Worm (Caenorhabditis elegans) whole organism, L4 larva: Measurements from ENCODE around the gene sms-2.

ENCODE experiments used
- F44E2.7 ChIP-seq: fragments of 200-800 bp; sonication (Bioruptor generic); IDR thresholded peaks from 2 replicates; pipeline ENCODE4 v2.1.2; 2022; ENCODE audit warnings: missing genetic modification characterization, missing compliant biosample characterization
- F49E8.2 ChIP-seq: sonication (generic microtip); optimal IDR thresholded peaks from 2 replicates; lab custom pipeline; 2016; ENCODE audit warnings: missing compliant biosample characterization, mild to moderate bottlenecking, missing genetic modification characterization, borderline replicate concordance
- ZK337.2 ChIP-seq: fragments of 200-800 bp; sonication (Bioruptor generic); IDR thresholded peaks from 2 replicates; pipeline ENCODE4 v1.3.6; 2022; ENCODE audit warnings: missing genetic modification reagents, missing genetic modification characterization, missing compliant biosample characterization
- ZK546.5 ChIP-seq, 2 experiments: sonication (generic microtip); optimal IDR thresholded peaks; 2 replicates each; lab custom pipeline; 2017; ENCODE audit warnings: missing biosample characterization in 2 of 2, missing genetic modification characterization in 2 of 2
- aha-1 ChIP-seq: fragments of 150-350 bp; peaks from one replicate; lab custom pipeline; 2014; ENCODE audit warnings: missing biosample characterization, missing genetic modification characterization
- ceh-20 ChIP-seq: fragments of 200-800 bp; sonication (Bioruptor generic); IDR thresholded peaks from 2 replicates; pipeline ENCODE4 v1.3.6; 2022; ENCODE audit warnings: missing genetic modification reagents, missing genetic modification characterization, missing compliant biosample characterization
- ceh-32 ChIP-seq: sonication (generic microtip); optimal IDR thresholded peaks from 2 replicates; lab custom pipeline; 2016; ENCODE audit warnings: mild to moderate bottlenecking, missing genetic modification characterization, missing compliant biosample characterization; ENCODE audit not compliant: poor library complexity
- ceh-62 ChIP-seq: sonication (generic microtip); optimal IDR thresholded peaks from 2 replicates; lab custom pipeline; 2017; ENCODE audit warnings: missing biosample characterization, missing genetic modification characterization
- ces-1 ChIP-seq: fragments of 150-350 bp; sonication (generic microtip); optimal IDR thresholded peaks from 4 replicates; lab custom pipeline; 2014; ENCODE audit warnings: missing biosample characterization, missing genetic modification reagents, missing genetic modification characterization
- cey-2 ChIP-seq: sonication (generic microtip); optimal IDR thresholded peaks from 3 replicates; lab custom pipeline; 2017; ENCODE audit warnings: missing genetic modification characterization, mild to moderate bottlenecking, missing compliant biosample characterization, antibody characterized with exemption, borderline replicate concordance; ENCODE audit not compliant: insufficient read depth
- daf-16 ChIP-seq, 3 experiments: sonication (generic microtip); optimal IDR thresholded peaks; 2 replicates each; lab custom pipeline; 2016 to 2017; ENCODE audit warnings: missing genetic modification characterization in 3 of 3, missing genetic modification reagents in 3 of 3, mild to moderate bottlenecking in 2 of 3, missing compliant biosample characterization in 2 of 3, missing biosample characterization in 1 of 3, moderate library complexity in 1 of 3
- dmd-6 ChIP-seq: fragments of 200-800 bp; sonication (Bioruptor generic); IDR thresholded peaks from 2 replicates; pipeline ENCODE4 v1.3.6; 2022; ENCODE audit warnings: missing genetic modification reagents, missing genetic modification characterization, missing compliant biosample characterization
- dmd-8 ChIP-seq: fragments of 200-800 bp; sonication (Bioruptor generic); IDR thresholded peaks from 2 replicates; pipeline ENCODE4 v1.3.6; 2022; ENCODE audit warnings: missing genetic modification characterization, missing compliant biosample characterization
- dmd-9 ChIP-seq: fragments of 200-800 bp; sonication (Bioruptor generic); IDR thresholded peaks from 2 replicates; pipeline ENCODE4 v1.3.6; 2022; ENCODE audit warnings: missing genetic modification reagents, missing genetic modification characterization, missing compliant biosample characterization
- dve-1 ChIP-seq: sonication (generic microtip); optimal IDR thresholded peaks from 2 replicates; lab custom pipeline; 2017; ENCODE audit warnings: antibody characterized with exemption, mild to moderate bottlenecking, missing genetic modification characterization, missing compliant biosample characterization; ENCODE audit not compliant: insufficient read depth
- gei-8 ChIP-seq: fragments of 200-800 bp; sonication (Bioruptor generic); optimal IDR thresholded peaks from 2 replicates; lab custom pipeline; 2018; ENCODE audit warnings: mild to moderate bottlenecking, missing genetic modification characterization, missing compliant biosample characterization
- hlh-11 ChIP-seq: fragments of 200-800 bp; sonication (Bioruptor generic); optimal IDR thresholded peaks from 2 replicates; lab custom pipeline; 2018; ENCODE audit warnings: mild to moderate bottlenecking, missing genetic modification characterization, missing compliant biosample characterization
- hmg-1.1 ChIP-seq: fragments of 200-800 bp; sonication (Bioruptor generic); IDR thresholded peaks from 2 replicates; pipeline ENCODE4 v1.3.6; 2022; ENCODE audit warnings: missing genetic modification reagents, missing genetic modification characterization, missing compliant biosample characterization
- lim-7 ChIP-seq: fragments of 200-800 bp; sonication (Bioruptor generic); IDR thresholded peaks from 2 replicates; pipeline ENCODE4 v1.3.6; 2022; ENCODE audit warnings: missing genetic modification characterization, missing compliant biosample characterization
- lin-13 ChIP-seq: fragments of 150-350 bp; optimal IDR thresholded peaks from 2 replicates; lab custom pipeline; 2014; ENCODE audit warnings: missing biosample characterization, missing genetic modification reagents, missing genetic modification characterization
- lin-29 ChIP-seq: fragments of 200-800 bp; sonication (Bioruptor generic); IDR thresholded peaks from 2 replicates; pipeline ENCODE4 v1.3.6; 2022; ENCODE audit warnings: missing genetic modification reagents, missing genetic modification characterization, missing compliant biosample characterization
- madf-9 ChIP-seq: fragments of 200-800 bp; sonication (Bioruptor generic); conservative IDR thresholded peaks from 2 replicates; pipeline ENCODE4 v1.3.6; 2022; ENCODE audit warnings: missing genetic modification reagents, missing genetic modification characterization, missing compliant biosample characterization
- mxl-2 ChIP-seq: fragments of 200-800 bp; sonication (Bioruptor generic); conservative IDR thresholded peaks from 2 replicates; pipeline ENCODE4 v1.3.6; 2022; ENCODE audit warnings: missing genetic modification reagents, missing genetic modification characterization, missing compliant biosample characterization
- nhr-28 ChIP-seq: fragments of 150-350 bp; optimal IDR thresholded peaks from 2 replicates; lab custom pipeline; 2014; ENCODE audit warnings: missing biosample characterization, missing genetic modification characterization
- nhr-42 ChIP-seq: fragments of 200-800 bp; sonication (Bioruptor generic); IDR thresholded peaks from 2 replicates; pipeline ENCODE4 v1.3.6; 2022; ENCODE audit warnings: missing genetic modification characterization, missing compliant biosample characterization
- pqm-1 ChIP-seq: sonication (generic microtip); optimal IDR thresholded peaks from 2 replicates; lab custom pipeline; 2017; ENCODE audit warnings: missing biosample characterization, missing genetic modification characterization
- saeg-2 ChIP-seq: fragments of 200-800 bp; sonication (Bioruptor generic); IDR thresholded peaks from 2 replicates; pipeline ENCODE4 v1.3.6; 2022; ENCODE audit warnings: missing genetic modification reagents, missing genetic modification characterization, missing compliant biosample characterization
- set-16 ChIP-seq: fragments of 200-800 bp; sonication (Bioruptor generic); IDR thresholded peaks from 2 replicates; pipeline ENCODE4 v1.3.6; 2022; ENCODE audit warnings: missing genetic modification reagents, missing genetic modification characterization, missing compliant biosample characterization
- skn-1 ChIP-seq: fragments of 150-350 bp; optimal IDR thresholded peaks from 2 replicates; lab custom pipeline; 2014; ENCODE audit warnings: missing biosample characterization, missing genetic modification characterization
- snpc-4 ChIP-seq: fragments of 150-350 bp; optimal IDR thresholded peaks from 2 replicates; lab custom pipeline; 2014; ENCODE audit warnings: missing biosample characterization, missing genetic modification characterization
- spr-3 ChIP-seq: fragments of 200-800 bp; sonication (Bioruptor generic); optimal IDR thresholded peaks from 2 replicates; lab custom pipeline; 2018; ENCODE audit warnings: mild to moderate bottlenecking, missing genetic modification characterization, missing compliant biosample characterization
- tra-1 ChIP-seq: fragments of 200-800 bp; sonication (Bioruptor generic); IDR thresholded peaks from 2 replicates; pipeline ENCODE4 v1.3.6; 2022; ENCODE audit warnings: missing genetic modification reagents, missing genetic modification characterization, missing compliant biosample characterization
- unc-62 ChIP-seq, 3 experiments: fragments of 150-350 bp in 1 of 3; sonication (generic microtip); optimal IDR thresholded peaks in 2 of 3; peaks in 1 of 3; 1 replicate in 1 of 3; 2 replicates in 2 of 3; lab custom pipeline; 2014 to 2017; ENCODE audit warnings: missing biosample characterization in 3 of 3, missing genetic modification characterization in 3 of 3, missing genetic modification reagents in 3 of 3, missing genotype in 1 of 3
- vab-7 ChIP-seq: fragments of 200-800 bp; sonication (Bioruptor generic); IDR thresholded peaks from 2 replicates; pipeline ENCODE4 v1.3.6; 2022; ENCODE audit warnings: missing genetic modification reagents, missing genetic modification characterization, missing compliant biosample characterization
- ztf-7 ChIP-seq: fragments of 150-350 bp; optimal IDR thresholded peaks from 2 replicates; lab custom pipeline; 2014; ENCODE audit warnings: missing biosample characterization, missing genetic modification characterization

Gene sms-2

ce11 chrX:945669-946068 is 3.0 kb downstream of the sms-2 start (continued):
- TF ChIP-seq gei-8 (GFP tag; lab: Kevin White, UChicago): no peak
- no peak for TF ChIP-seq spr-3 (GFP tag; lab: Kevin White, UChicago)
- TF ChIP-seq dve-1: peak; percentile 77
- no peak for TF ChIP-seq vab-7 (GFP tag; lab: Robert Waterston, UW)
- TF ChIP-seq aha-1 (tag; lab: Kevin White, UChicago): no peak
- peak; percentile 61 for TF ChIP-seq tra-1
- TF ChIP-seq dmd-9: no peak
- no peak for TF ChIP-seq cey-2 (tag; lab: Kevin White, UChicago)
- TF ChIP-seq ZK546.5 (tag; optimal IDR thresholded peaks at IDR 0.05; lab: Kevin White, UChicago): no peak
- TF ChIP-seq skn-1 (tag; lab: Kevin White, UChicago): no peak
- no peak for TF ChIP-seq unc-62 (GFP tag; optimal IDR thresholded peaks at IDR 0.05 in 1 of 2; lab: Kevin White, UChicago)
- TF ChIP-seq unc-62 (tag; optimal IDR thresholded peaks at IDR 0.05; lab: Kevin White, UChicago): no peak
- no peak for TF ChIP-seq saeg-2 (GFP tag; lab: Robert Waterston, UW)
- no peak for TF ChIP-seq ZK337.2 (GFP tag; lab: Robert Waterston, UW)
- TF ChIP-seq nhr-42 (GFP tag; lab: Robert Waterston, UW): 0 out of 2 replicates have a peak, but pooled peaks have one; percentile 29
- TF ChIP-seq snpc-4 (tag; lab: Kevin White, UChicago): no peak
- no peak for TF ChIP-seq ceh-32
- TF ChIP-seq ceh-20 (GFP tag; lab: Robert Waterston, UW): 0 out of 2 replicates have a peak, but pooled peaks have one; percentile 32
- no peak for TF ChIP-seq ces-1
- no peak for TF ChIP-seq hmg-1.1 (GFP tag; lab: Robert Waterston, UW)
- no peak for TF ChIP-seq F49E8.2
- TF ChIP-seq madf-9 (GFP tag; lab: Robert Waterston, UW): no peak
- TF ChIP-seq set-16 (GFP tag; lab: Robert Waterston, UW): no peak
- TF ChIP-seq daf-16 (GFP tag; optimal IDR thresholded peaks at IDR 0.05; lab: Kevin White, UChicago): no peak
- TF ChIP-seq daf-16 (tag; optimal IDR thresholded peaks at IDR 0.05; lab: Kevin White, UChicago): peak; percentile 75

DNA sequence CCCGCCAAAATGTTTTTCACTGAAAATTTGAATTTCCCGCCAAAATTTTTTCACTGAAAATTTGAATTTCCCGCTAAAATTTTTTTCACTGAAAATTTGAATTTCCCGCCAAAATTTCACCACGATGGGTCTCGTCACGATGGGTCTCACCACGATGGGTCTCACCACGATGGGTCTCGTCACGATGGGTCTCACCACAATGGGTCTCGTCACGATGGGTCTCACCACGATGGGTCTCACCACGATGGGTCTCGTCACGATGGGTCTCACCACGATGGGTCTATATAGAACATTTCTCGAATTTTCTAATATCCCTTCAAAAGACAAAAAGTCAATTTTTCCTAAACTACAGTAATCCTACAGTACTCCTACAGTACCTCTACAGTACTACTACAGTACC is 5.0 kb downstream of the sms-2 start:
- TF ChIP-seq lim-7 (GFP tag; lab: Robert Waterston, UW) (peak; percentile 32; the same call in 1 of the 2 replicates), tra-1 (0 out of 2 replicates have a peak, but pooled peaks have one; percentile 42), F44E2.7 (peak; percentile 78; the same call in 1 of the 2 replicates), set-16 (GFP tag; lab: Robert Waterston, UW) (peak; percentile 44; the same call in 1 of the 2 replicates), dmd-8 (peak; percentile 58; the same call in 1 of the 2 replicates)

- TF ChIP-seq hlh-11 (tag; lab: Kevin White, UChicago) (peak; percentile 24), aha-1 (tag; lab: Kevin White, UChicago) (no peak), dmd-6 (GFP tag; lab: Robert Waterston, UW) (peak; percentile 6; the same call in 1 of the 2 replicates), dve-1 (peak; percentile 50), ztf-7 (tag; lab: Kevin White, UChicago) (no peak), pqm-1 (peak; percentile 85), lin-13 (GFP tag; lab: Kevin White, UChicago) (no peak), mxl-2 (GFP tag; lab: Robert Waterston, UW) (no peak), daf-16 (GFP tag; optimal IDR thresholded peaks at IDR 0.05; lab: Kevin White, UChicago) (no peak), daf-16 (tag; optimal IDR thresholded peaks at IDR 0.05; lab: Kevin White, UChicago) (peak; percentile 73), ceh-62 (tag; lab: Kevin White, UChicago) (no peak), nhr-28 (tag; lab: Kevin White, UChicago) (peak; percentile 22), lin-29 (no peak)
- TF ChIP-seq, all 104 proteins: peak for 6
Measured at ce11 chrX:938269-938883, 10.3 kb downstream of the sms-2 start, which contains the start of gene F53H8.3. F53H8.3 (plus strand) TSS chrX:938543.
